Worm (Caenorhabditis elegans) whole organism, L4 larva: ENCODE data around the gene Y24D9A.7.
A peak's percentile ranks its signal among the peaks of the same experiment; 100 is the strongest.

Source experiments
- lin-13 ChIP-seq: fragments of 150-350 bp; optimal IDR thresholded peaks from 2 replicates; lab custom pipeline; 2014; ENCODE audit warnings: missing biosample characterization, missing genetic modification reagents, missing genetic modification characterization
- nhr-41 ChIP-seq: fragments of 200-800 bp; sonication (Bioruptor generic); IDR thresholded peaks from 2 replicates; pipeline ENCODE4 v1.3.6; 2022; ENCODE audit warnings: missing genetic modification reagents, missing genetic modification characterization, missing compliant biosample characterization
- unc-62 ChIP-seq, 3 experiments: fragments of 150-350 bp in 1 of 3; sonication (generic microtip); optimal IDR thresholded peaks in 2 of 3; peaks in 1 of 3; 1 replicate in 1 of 3; 2 replicates in 2 of 3; lab custom pipeline; 2014 to 2017; ENCODE audit warnings: missing biosample characterization in 3 of 3, missing genetic modification characterization in 3 of 3, missing genetic modification reagents in 3 of 3, missing genotype in 1 of 3

DNA sequence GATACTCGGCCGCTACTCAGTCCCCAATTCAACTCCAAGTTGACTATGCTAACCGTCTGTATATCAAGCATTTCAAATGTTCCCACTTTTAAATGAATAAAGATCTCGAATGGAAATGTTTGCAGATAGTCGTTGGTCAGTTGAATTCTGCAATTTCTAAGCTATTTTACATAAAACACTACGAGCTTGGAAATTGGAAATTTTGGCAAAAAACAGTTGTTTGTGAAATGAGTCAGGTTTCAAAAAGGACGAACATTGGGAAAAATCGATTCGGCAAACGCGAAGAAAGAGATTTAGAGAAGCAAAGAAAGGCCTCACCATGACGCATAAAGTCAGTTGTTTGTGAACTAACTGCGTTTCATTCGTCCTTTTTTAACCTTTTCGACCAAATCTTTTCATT lies 41.9 kb upstream of the Y24D9A.7 start:
- TF ChIP-seq lin-13 (no peak), unc-62 (GFP tag; optimal IDR thresholded peaks at IDR 0.05 in 1 of 2; lab: Kevin White, UChicago) (peak in 1 of 2 experiments; percentile 67), unc-62 (tag; optimal IDR thresholded peaks at IDR 0.05; lab: Kevin White, UChicago) (no peak), nhr-41 (GFP tag; lab: Robert Waterston, UW) (no peak)
